Fruit fly (Drosophila melanogaster) whole organism, embryonic: ENCODE results near the gene siz.

Source experiments
- Antp ChIP-seq: fragments of 200-800 bp; sonication (Bioruptor generic); optimal IDR thresholded peaks from 3 replicates; lab custom pipeline; 2016; ENCODE audit warnings: missing biosample characterization, missing genetic modification characterization
- BEAF-32 ChIP-seq: fragments of 200-800 bp; sonication (Bioruptor generic); optimal IDR thresholded peaks from 3 replicates; lab custom pipeline; 2017; ENCODE audit warnings: missing biosample characterization, missing genetic modification characterization, mild to moderate bottlenecking, moderate library complexity, missing genetic modification reagents
- CG12071 ChIP-seq: fragments of 200-800 bp; sonication (Bioruptor generic); optimal IDR thresholded peaks from 3 replicates; lab custom pipeline; 2018; ENCODE audit warnings: missing biosample characterization, mild to moderate bottlenecking, missing genetic modification characterization
- CG12659 ChIP-seq: fragments of 200-800 bp; sonication (Bioruptor generic); optimal IDR thresholded peaks from 3 replicates; lab custom pipeline; 2017; ENCODE audit warnings: mild to moderate bottlenecking, missing biosample characterization, missing genetic modification reagents, missing genetic modification characterization
- CG12769 ChIP-seq: fragments of 200-800 bp; sonication (Bioruptor generic); optimal IDR thresholded peaks from 2 replicates; lab custom pipeline; 2019; ENCODE audit warnings: missing biosample characterization, mild to moderate bottlenecking, missing genetic modification characterization, moderate library complexity
- CG12942 ChIP-seq: fragments of 200-800 bp; sonication (Bioruptor generic); optimal IDR thresholded peaks from 3 replicates; lab custom pipeline; 2016; ENCODE audit warnings: missing biosample characterization, missing genetic modification characterization
- CG13296 ChIP-seq: fragments of 200-800 bp; sonication (Bioruptor generic); optimal IDR thresholded peaks from 3 replicates; lab custom pipeline; 2018; ENCODE audit warnings: missing biosample characterization, mild to moderate bottlenecking, missing genetic modification characterization
- CG13894 ChIP-seq: fragments of 200-800 bp; sonication (Bioruptor generic); optimal IDR thresholded peaks from 3 replicates; lab custom pipeline; 2018; ENCODE audit warnings: missing biosample characterization, mild to moderate bottlenecking, missing genetic modification characterization, moderate library complexity
- CG14014 ChIP-seq: fragments of 200-800 bp; sonication (Bioruptor generic); IDR thresholded peaks from 2 replicates; pipeline ENCODE4 v1.3.6; 2022; ENCODE audit warnings: missing biosample characterization, missing genetic modification characterization
- CG15514 ChIP-seq: fragments of 200-800 bp; sonication (Bioruptor generic); optimal IDR thresholded peaks from 3 replicates; lab custom pipeline; 2017; ENCODE audit warnings: missing biosample characterization, missing genetic modification characterization, mild to moderate bottlenecking, moderate library complexity, missing genetic modification reagents
- CG17328 ChIP-seq: fragments of 200-800 bp; sonication (Bioruptor generic); IDR thresholded peaks from 2 replicates; pipeline ENCODE4 v1.3.6; 2022; ENCODE audit warnings: missing biosample characterization, missing genetic modification characterization
- CG2875 ChIP-seq: fragments of 200-800 bp; sonication (Bioruptor generic); optimal IDR thresholded peaks from 2 replicates; lab custom pipeline; 2017; ENCODE audit warnings: missing biosample characterization, mild to moderate bottlenecking, missing genetic modification characterization, missing genetic modification reagents
- CG31388 ChIP-seq: fragments of 200-800 bp; sonication (Bioruptor generic); optimal IDR thresholded peaks from 2 replicates; lab custom pipeline; 2016; ENCODE audit warnings: missing biosample characterization, missing genetic modification characterization
- CG3163 ChIP-seq: fragments of 200-800 bp; sonication (Bioruptor generic); optimal IDR thresholded peaks from 3 replicates; lab custom pipeline; 2016; ENCODE audit warnings: missing biosample characterization, missing genetic modification characterization
- CG32532 ChIP-seq: fragments of 200-800 bp; sonication (Bioruptor generic); IDR thresholded peaks from 2 replicates; pipeline ENCODE4 v1.3.6; 2022; ENCODE audit warnings: missing biosample characterization, missing genetic modification characterization
- CG4282 ChIP-seq: fragments of 200-800 bp; sonication (Bioruptor generic); optimal IDR thresholded peaks from 2 replicates; lab custom pipeline; 2016; ENCODE audit warnings: missing biosample characterization, missing genetic modification characterization
- CG6175 ChIP-seq: fragments of 200-800 bp; sonication (Bioruptor generic); IDR thresholded peaks from 3 replicates; pipeline ENCODE4 v1.3.6; 2022; ENCODE audit warnings: missing biosample characterization, missing genetic modification characterization
- CG7745 ChIP-seq: fragments of 200-800 bp; sonication (Bioruptor generic); optimal IDR thresholded peaks from 2 replicates; lab custom pipeline; 2018; ENCODE audit warnings: missing biosample characterization, mild to moderate bottlenecking, missing genetic modification characterization, moderate library complexity
- Dip3 ChIP-seq: fragments of 200-800 bp; sonication (Bioruptor generic); optimal IDR thresholded peaks from 3 replicates; lab custom pipeline; 2016; ENCODE audit warnings: missing biosample characterization, missing genetic modification characterization
- Elba2 ChIP-seq: fragments of 200-800 bp; sonication (Bioruptor generic); optimal IDR thresholded peaks from 3 replicates; lab custom pipeline; 2016; ENCODE audit warnings: missing biosample characterization, missing genetic modification characterization
- Hey ChIP-seq: fragments of 200-800 bp; sonication (Bioruptor generic); optimal IDR thresholded peaks from 3 replicates; lab custom pipeline; 2018; ENCODE audit warnings: missing biosample characterization, mild to moderate bottlenecking, missing genetic modification characterization
- HmgZ ChIP-seq: fragments of 200-800 bp; sonication (Bioruptor generic); optimal IDR thresholded peaks from 2 replicates; lab custom pipeline; 2018; ENCODE audit warnings: missing biosample characterization, mild to moderate bottlenecking, missing genetic modification characterization
- Med ChIP-seq: fragments of 200-800 bp; sonication (Bioruptor generic); peaks from one replicate; lab custom pipeline; 2016; ENCODE audit warnings: missing biosample characterization, missing genetic modification characterization, mild to moderate bottlenecking, inconsistent platforms, moderate library complexity
- Myb ChIP-seq: fragments of 200-800 bp; sonication (Bioruptor generic); optimal IDR thresholded peaks from 2 replicates; lab custom pipeline; 2016; ENCODE audit warnings: missing biosample characterization, missing genetic modification characterization
- Nf-YC ChIP-seq: fragments of 200-800 bp; optimal IDR thresholded peaks from 3 replicates; lab custom pipeline; 2019; ENCODE audit warnings: missing biosample characterization, mild to moderate bottlenecking, missing genetic modification characterization, moderate library complexity
- Poxn ChIP-seq: fragments of 200-800 bp; sonication (Bioruptor generic); IDR thresholded peaks from 2 replicates; pipeline ENCODE4 v1.3.6; 2022; ENCODE audit warnings: missing biosample characterization, missing genetic modification characterization
- Xbp1 ChIP-seq: fragments of 200-800 bp; sonication (Bioruptor generic); optimal IDR thresholded peaks from 3 replicates; lab custom pipeline; 2016; ENCODE audit warnings: missing biosample characterization, mild to moderate bottlenecking, missing genetic modification characterization
- ab ChIP-seq: fragments of 200-800 bp; sonication (Bioruptor generic); optimal IDR thresholded peaks from 2 replicates; lab custom pipeline; 2016; ENCODE audit warnings: missing biosample characterization, missing genetic modification characterization
- bbx ChIP-seq: fragments of 200-800 bp; sonication (Bioruptor generic); IDR thresholded peaks from 2 replicates; pipeline ENCODE4 v1.3.6; 2022; ENCODE audit warnings: missing biosample characterization, missing genetic modification characterization; ENCODE audit not compliant: partially characterized antibody
- chinmo ChIP-seq: fragments of 200-800 bp; sonication (Bioruptor generic); IDR thresholded peaks from 4 replicates; pipeline ENCODE4 v1.3.6; 2022; ENCODE audit warnings: missing biosample characterization, missing genetic modification characterization; ENCODE audit not compliant: partially characterized antibody
- crol ChIP-seq: fragments of 200-800 bp; sonication (Bioruptor generic); IDR thresholded peaks from 2 replicates; pipeline ENCODE4 v1.3.6; 2022; ENCODE audit warnings: missing biosample characterization, missing genetic modification characterization
- en ChIP-seq: fragments of 200-800 bp; sonication (Bioruptor generic); optimal IDR thresholded peaks from 2 replicates; lab custom pipeline; 2016; ENCODE audit warnings: missing biosample characterization, missing genetic modification characterization
- exex ChIP-seq: fragments of 200-800 bp; sonication (Bioruptor generic); optimal IDR thresholded peaks from 4 replicates; lab custom pipeline; 2018; ENCODE audit warnings: missing biosample characterization, mild to moderate bottlenecking, missing genetic modification characterization, moderate library complexity
- fd3F ChIP-seq: fragments of 200-800 bp; sonication (Bioruptor generic); optimal IDR thresholded peaks from 2 replicates; lab custom pipeline; 2018; ENCODE audit warnings: missing biosample characterization, mild to moderate bottlenecking, missing genetic modification characterization, moderate library complexity
- fd64A ChIP-seq: fragments of 200-800 bp; sonication (Bioruptor generic); optimal IDR thresholded peaks from 3 replicates; lab custom pipeline; 2018; ENCODE audit warnings: missing biosample characterization, mild to moderate bottlenecking, missing genetic modification characterization
- hbn ChIP-seq: fragments of 200-800 bp; sonication (Bioruptor generic); IDR thresholded peaks from 2 replicates; pipeline ENCODE4 v1.3.6; 2022; ENCODE audit warnings: missing biosample characterization, missing genetic modification characterization; ENCODE audit not compliant: partially characterized antibody
- jumu ChIP-seq: fragments of 200-800 bp; sonication (Bioruptor generic); optimal IDR thresholded peaks from 3 replicates; lab custom pipeline; 2016; ENCODE audit warnings: missing biosample characterization, missing genetic modification characterization
- kni ChIP-seq: fragments of 200-800 bp; sonication (Bioruptor generic); optimal IDR thresholded peaks from 3 replicates; lab custom pipeline; 2017; ENCODE audit warnings: mild to moderate bottlenecking, missing biosample characterization, missing genetic modification reagents, missing genetic modification characterization
- lab ChIP-seq: fragments of 200-800 bp; sonication (Bioruptor generic); optimal IDR thresholded peaks from 3 replicates; lab custom pipeline; 2017; ENCODE audit warnings: missing biosample characterization, missing genetic modification characterization, mild to moderate bottlenecking, moderate library complexity, missing genetic modification reagents
- maf-S ChIP-seq: fragments of 200-800 bp; sonication (Bioruptor generic); optimal IDR thresholded peaks from 2 replicates; lab custom pipeline; 2016; ENCODE audit warnings: missing biosample characterization, missing genetic modification characterization
- mirr ChIP-seq: fragments of 200-800 bp; sonication (Bioruptor generic); optimal IDR thresholded peaks from 3 replicates; lab custom pipeline; 2018; ENCODE audit warnings: missing biosample characterization, mild to moderate bottlenecking, missing genetic modification characterization
- nerfin-2 ChIP-seq: fragments of 200-800 bp; sonication (Bioruptor generic); IDR thresholded peaks from 2 replicates; pipeline ENCODE4 v1.3.6; 2022; ENCODE audit warnings: missing biosample characterization, missing genetic modification characterization; ENCODE audit not compliant: partially characterized antibody
- nom ChIP-seq: fragments of 200-800 bp; sonication (Bioruptor generic); optimal IDR thresholded peaks from 2 replicates; lab custom pipeline; 2017; ENCODE audit warnings: missing biosample characterization, missing genetic modification characterization, mild to moderate bottlenecking, moderate library complexity, missing genetic modification reagents
- otp ChIP-seq: fragments of 200-800 bp; sonication (Bioruptor generic); IDR thresholded peaks from 3 replicates; pipeline ENCODE4, ENCODE4 v1.3.6; 2022; ENCODE audit warnings: missing biosample characterization, missing genetic modification characterization
- phol ChIP-seq: fragments of 200-800 bp; sonication (Bioruptor generic); optimal IDR thresholded peaks from 3 replicates; lab custom pipeline; 2018; ENCODE audit warnings: missing biosample characterization, mild to moderate bottlenecking, missing genetic modification characterization, moderate library complexity
- pros ChIP-seq: fragments of 200-800 bp; sonication (Bioruptor generic); optimal IDR thresholded peaks from 3 replicates; lab custom pipeline; 2019; ENCODE audit warnings: missing biosample characterization, mild to moderate bottlenecking, missing genetic modification characterization, moderate library complexity
- row ChIP-seq: fragments of 200-800 bp; sonication (Bioruptor generic); IDR thresholded peaks from 3 replicates; pipeline ENCODE4 v1.3.6; 2022; ENCODE audit warnings: missing biosample characterization, missing genetic modification characterization
- run ChIP-seq: fragments of 200-800 bp; sonication (Bioruptor generic); optimal IDR thresholded peaks from 3 replicates; lab custom pipeline; 2018; ENCODE audit warnings: missing biosample characterization, mild to moderate bottlenecking, missing genetic modification characterization
- schlank ChIP-seq: fragments of 200-800 bp; sonication (Bioruptor generic); optimal IDR thresholded peaks from 2 replicates; lab custom pipeline; 2018; ENCODE audit warnings: missing biosample characterization, mild to moderate bottlenecking, missing genetic modification characterization
- so ChIP-seq: fragments of 200-800 bp; sonication (Bioruptor generic); IDR thresholded peaks from 3 replicates; pipeline ENCODE4 v1.3.6; 2022; ENCODE audit warnings: missing biosample characterization, missing genetic modification characterization

Gene siz

DNA sequence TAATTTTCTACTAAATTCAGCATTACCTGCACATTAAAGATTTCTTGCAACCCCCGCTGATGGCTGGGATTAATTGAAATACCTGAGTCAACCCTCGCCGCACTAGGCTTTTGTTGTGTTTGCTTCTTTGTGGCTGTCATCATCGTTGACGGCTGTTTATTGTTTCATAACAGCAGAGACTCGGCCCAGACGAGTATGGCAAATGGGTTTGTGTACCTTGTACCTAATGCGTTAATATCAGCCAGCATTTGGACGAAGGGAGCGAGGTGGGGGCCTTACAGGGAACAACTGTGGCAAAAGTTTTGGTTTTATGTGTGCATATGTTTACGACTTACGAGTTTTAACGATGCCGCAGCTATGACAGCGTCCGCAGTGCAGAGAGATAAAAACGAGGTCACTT is 21.5 kb downstream of the siz start (continued):
- TF ChIP-seq Med (GFP tag; lab: Kevin White, UChicago): peak; percentile 87
- TF ChIP-seq Dip3 (GFP tag; lab: Kevin White, UChicago): no peak
- TF ChIP-seq en (GFP tag; lab: Kevin White, UChicago): no peak
- TF ChIP-seq bbx (GFP tag; lab: Robert Waterston, UW): no peak
- TF ChIP-seq lab (GFP tag; lab: Kevin White, UChicago): peak; percentile 50
- 0 out of 2 replicates have a peak, but pooled peaks have one; percentile 19 for TF ChIP-seq CG32532 (GFP tag; lab: Robert Waterston, UW)
- no peak for TF ChIP-seq fd3F (GFP tag; lab: Kevin White, UChicago)
- peak; percentile 83 for TF ChIP-seq crol (GFP tag; lab: Robert Waterston, UW)
- TF ChIP-seq CG12769 (tag; lab: Kevin White, UChicago): peak; percentile 76
- no peak for TF ChIP-seq CG4282
- peak; percentile 40 for TF ChIP-seq CG12071 (GFP tag; lab: Kevin White, UChicago)
- TF ChIP-seq CG12659 (GFP tag; lab: Kevin White, UChicago): no peak
- TF ChIP-seq HmgZ: peak; percentile 1
- no peak for TF ChIP-seq CG31388 (GFP tag; lab: Kevin White, UChicago)
- TF ChIP-seq CG17328 (GFP tag; lab: Robert Waterston, UW): no peak
- TF ChIP-seq CG6175 (GFP tag; lab: Robert Waterston, UW): 0 out of 3 replicates have a peak, but pooled peaks have one; percentile 37
- TF ChIP-seq hbn (GFP tag; lab: Robert Waterston, UW): no peak
- TF ChIP-seq exex (tag; lab: Kevin White, UChicago): no peak
- peak; percentile 14 for TF ChIP-seq CG13296 (GFP tag; lab: Kevin White, UChicago)
- no peak for TF ChIP-seq nom (GFP tag; lab: Kevin White, UChicago)
- no peak for TF ChIP-seq otp (GFP tag; lab: Robert Waterston, UW)
- TF ChIP-seq nerfin-2: no peak
- no peak for TF ChIP-seq CG7745
- TF ChIP-seq ab (GFP tag; lab: Kevin White, UChicago): no peak
- TF ChIP-seq jumu (GFP tag; lab: Kevin White, UChicago): no peak
- TF ChIP-seq CG13894 (tag; lab: Kevin White, UChicago): peak; percentile 71
- TF ChIP-seq Xbp1 (GFP tag; lab: Kevin White, UChicago): no peak
- TF ChIP-seq Myb (GFP tag; lab: Kevin White, UChicago): no peak
- no peak for TF ChIP-seq Antp (GFP tag; lab: Kevin White, UChicago)
- peak; percentile 14 for TF ChIP-seq schlank (tag; lab: Kevin White, UChicago)
- TF ChIP-seq Poxn: no peak
- TF ChIP-seq BEAF-32 (GFP tag; lab: Kevin White, UChicago): no peak
- peak; percentile 11; the same call in 1 of the 2 replicates for TF ChIP-seq CG14014 (GFP tag; lab: Robert Waterston, UW)
- no peak for TF ChIP-seq CG2875
- peak; percentile 79 for TF ChIP-seq mirr (GFP tag; lab: Kevin White, UChicago)
- TF ChIP-seq row (GFP tag; lab: Robert Waterston, UW): no peak
- TF ChIP-seq CG12942 (GFP tag; lab: Kevin White, UChicago): no peak
- no peak for TF ChIP-seq Nf-YC
- peak; percentile 93 for TF ChIP-seq chinmo
- peak; percentile 27 for TF ChIP-seq pros (GFP tag; lab: Kevin White, UChicago)
- TF ChIP-seq maf-S (GFP tag; lab: Kevin White, UChicago): peak; percentile 3
- TF ChIP-seq so (GFP tag; lab: Robert Waterston, UW): peak; percentile 47; the same call in 1 of the 3 replicates
- no peak for TF ChIP-seq Elba2 (GFP tag; lab: Kevin White, UChicago)
- TF ChIP-seq run: no peak
- no peak for TF ChIP-seq phol
- TF ChIP-seq CG3163 (GFP tag; lab: Kevin White, UChicago): no peak
- TF ChIP-seq fd64A (GFP tag; lab: Kevin White, UChicago): peak; percentile 8
- peak; percentile 30 for TF ChIP-seq kni (GFP tag; lab: Kevin White, UChicago)
- TF ChIP-seq CG15514 (GFP tag; lab: Kevin White, UChicago): peak; percentile 24
- TF ChIP-seq Hey (tag; lab: Kevin White, UChicago): peak; percentile 18
